Fruit fly (Drosophila melanogaster): Measurements from ENCODE around the gene CG8209.

dm6 chr3L:7946222-7946621 lies 30.0 kb upstream of the CG8209 start, which contains the start of gene CG43880:
- TF ChIP-seq toe (GFP tag; optimal IDR thresholded peaks at IDR 0.05) (no peak), Mnt (GFP tag; optimal IDR thresholded peaks at IDR 0.05) (no peak), cnc (optimal IDR thresholded peaks at IDR 0.05) (no peak), CG1620 (GFP tag; optimal IDR thresholded peaks at IDR 0.05) (no peak)
